Fruit fly (Drosophila melanogaster): ENCODE measurements around the gene osi.

osi gene

dm6 chr2L:16848670-16849069 lies 39.1 kb downstream of the osi start, which contains the start of gene CG13284:
CG13284 (minus strand) TSS chr2L:16848716.
- TF ChIP-seq CG32264 (GFP tag; optimal IDR thresholded peaks at IDR 0.05) (no peak), GATAd (GFP tag; optimal IDR thresholded peaks at IDR 0.05) (no peak), Dif (GFP tag; optimal IDR thresholded peaks at IDR 0.05; ENCODE audit: partially characterized antibody) (no peak), dsf (GFP tag; optimal IDR thresholded peaks at IDR 0.05; ENCODE audit: borderline replicate concordance) (no peak), pan (optimal IDR thresholded peaks at IDR 0.05) (no peak), rgr (GFP tag; optimal IDR thresholded peaks at IDR 0.05) (no peak), h (GFP tag; optimal IDR thresholded peaks at IDR 0.05) (no peak), Hr83 (GFP tag; optimal IDR thresholded peaks at IDR 0.05; ENCODE audit: poor library complexity, severe bottlenecking) (no peak), ey (GFP tag; optimal IDR thresholded peaks at IDR 0.05) (no peak), sage (GFP tag; optimal IDR thresholded peaks at IDR 0.05) (no peak), Rel (GFP tag; optimal IDR thresholded peaks at IDR 0.05) (no peak), Rel (tag; optimal IDR thresholded peaks at IDR 0.05) (no peak), OdsH (GFP tag; optimal IDR thresholded peaks at IDR 0.05) (no peak), Sp1 (GFP tag; optimal IDR thresholded peaks at IDR 0.05) (no peak), sv (GFP tag; optimal IDR thresholded peaks at IDR 0.05) (no peak), Jra (GFP tag; optimal IDR thresholded peaks at IDR 0.05) (no peak), Myc (optimal IDR thresholded peaks at IDR 0.05) (no peak), woc (GFP tag; optimal IDR thresholded peaks at IDR 0.05) (no peak), tai (GFP tag; optimal IDR thresholded peaks at IDR 0.05) (no peak), Hnf4 (GFP tag; optimal IDR thresholded peaks at IDR 0.05) (no peak), Mio (GFP tag; optimal IDR thresholded peaks at IDR 0.05) (no peak)

- TF ChIP-seq CrebA (GFP tag; optimal IDR thresholded peaks at IDR 0.05; ENCODE audit: borderline replicate concordance) (no peak), tai (GFP tag; optimal IDR thresholded peaks at IDR 0.05) (no peak), br (GFP tag; optimal IDR thresholded peaks at IDR 0.05) (no peak), dl (GFP tag; optimal IDR thresholded peaks at IDR 0.05; ENCODE audit: insufficient read depth in 1 of 2, partially characterized antibody in 2 of 2) (no peak), brk (GFP tag; optimal IDR thresholded peaks at IDR 0.05) (no peak), Hr78 (GFP tag; optimal IDR thresholded peaks at IDR 0.05) (no peak), foxo (GFP tag; optimal IDR thresholded peaks at IDR 0.05) (no peak), dsf (GFP tag; optimal IDR thresholded peaks at IDR 0.05; ENCODE audit: borderline replicate concordance) (no peak), fru (GFP tag; optimal IDR thresholded peaks at IDR 0.05) (no peak), Hnf4 (GFP tag; optimal IDR thresholded peaks at IDR 0.05) (no peak)
Measured at dm6 chr2L:16847948-16848347, 39.8 kb downstream of the osi start.

dm6 chr2L:16846742-16847346 lies 40.9 kb downstream of the osi start:
- no peak for TF ChIP-seq CG9705 (GFP tag; optimal IDR thresholded peaks at IDR 0.05)
- no peak for TF ChIP-seq dsf (GFP tag; optimal IDR thresholded peaks at IDR 0.05; ENCODE audit: borderline replicate concordance)
- no peak for TF ChIP-seq tai (GFP tag; optimal IDR thresholded peaks at IDR 0.05)
- no peak for TF ChIP-seq woc (GFP tag; optimal IDR thresholded peaks at IDR 0.05)
- no peak for TF ChIP-seq GATAd (GFP tag; optimal IDR thresholded peaks at IDR 0.05)
- no peak for TF ChIP-seq Jra (GFP tag; optimal IDR thresholded peaks at IDR 0.05)
- TF ChIP-seq pan (optimal IDR thresholded peaks at IDR 0.05), result no peak
- TF ChIP-seq jim (GFP tag; optimal IDR thresholded peaks at IDR 0.05), result no peak
- TF ChIP-seq CrebA (GFP tag; optimal IDR thresholded peaks at IDR 0.05; ENCODE audit: borderline replicate concordance), result no peak
- no peak for TF ChIP-seq h (GFP tag; optimal IDR thresholded peaks at IDR 0.05)

- TF ChIP-seq rgr (GFP tag; optimal IDR thresholded peaks at IDR 0.05) (no peak), HLH106 (tag; optimal IDR thresholded peaks at IDR 0.05) (no peak), dmrt93B (GFP tag; optimal IDR thresholded peaks at IDR 0.05) (no peak), h (GFP tag; optimal IDR thresholded peaks at IDR 0.05) (no peak), usp (GFP tag; optimal IDR thresholded peaks at IDR 0.05) (no peak), woc (GFP tag; optimal IDR thresholded peaks at IDR 0.05) (no peak), ey (GFP tag; optimal IDR thresholded peaks at IDR 0.05) (no peak), sv (GFP tag; optimal IDR thresholded peaks at IDR 0.05) (no peak), CrebA (GFP tag; optimal IDR thresholded peaks at IDR 0.05; ENCODE audit: borderline replicate concordance) (no peak), dsf (GFP tag; optimal IDR thresholded peaks at IDR 0.05; ENCODE audit: borderline replicate concordance) (no peak)
Measured at dm6 chr2L:16845179-16845578, 42.6 kb downstream of the osi start.
